Worm (Caenorhabditis elegans) whole organism, L4/young adult: ENCODE results near the gene F59B2.15.
A peak's percentile ranks its signal among the peaks of the same experiment; 100 is the strongest.

ENCODE experiments used
- W03F9.2 ChIP-seq: fragments of 150-350 bp; optimal IDR thresholded peaks from 2 replicates; lab custom pipeline; 2014; ENCODE audit warnings: missing biosample characterization, missing genetic modification characterization
- dao-5 ChIP-seq: sonication (generic microtip); optimal IDR thresholded peaks from 2 replicates; lab custom pipeline; 2016; ENCODE audit warnings: missing genotype, missing genetic modification characterization, moderate library complexity, missing compliant biosample characterization
- him-1 ChIP-seq: sonication (generic microtip); optimal IDR thresholded peaks from 2 replicates; lab custom pipeline; 2016; ENCODE audit warnings: missing genotype, missing genetic modification reagents, missing genetic modification characterization, missing compliant biosample characterization

The F59B2.15 gene

ce11 chrIII:8986872-8987271 lies 15.6 kb downstream of the F59B2.15 start:
- TF ChIP-seq W03F9.2 = peak; percentile 33
- TF ChIP-seq dao-5 (tag; lab: Kevin White, UChicago) = no peak
- no peak for TF ChIP-seq him-1 (tag; lab: Kevin White, UChicago)

- TF ChIP-seq dao-5 (tag; lab: Kevin White, UChicago) (no peak), W03F9.2 (no peak), him-1 (tag; lab: Kevin White, UChicago) (no peak)
These were observed 16.5 kb downstream of the F59B2.15 start for ce11 chrIII:8985965-8986364.

DNA sequence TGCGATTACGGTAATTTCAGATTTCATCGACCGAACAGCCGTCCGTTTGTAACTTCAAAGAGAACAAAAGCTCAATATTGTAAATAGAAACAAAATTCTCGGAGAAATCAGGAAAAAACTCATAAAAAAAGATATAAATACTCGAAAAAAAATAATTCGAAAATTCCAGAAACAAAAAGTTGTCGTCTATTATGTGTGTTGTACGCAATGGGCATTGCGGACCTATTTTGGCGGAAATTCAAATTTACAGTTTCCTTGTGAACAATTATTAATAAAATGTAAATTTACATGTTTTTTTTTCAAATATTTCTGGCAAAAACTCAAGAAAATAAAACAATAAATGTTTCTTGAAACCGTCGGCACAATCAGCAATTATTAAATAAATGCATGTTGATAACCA lies 17.0 kb downstream of the F59B2.15 start:
- TF ChIP-seq W03F9.2 (no peak), dao-5 (tag; lab: Kevin White, UChicago) (no peak), him-1 (tag; lab: Kevin White, UChicago) (no peak)

DNA sequence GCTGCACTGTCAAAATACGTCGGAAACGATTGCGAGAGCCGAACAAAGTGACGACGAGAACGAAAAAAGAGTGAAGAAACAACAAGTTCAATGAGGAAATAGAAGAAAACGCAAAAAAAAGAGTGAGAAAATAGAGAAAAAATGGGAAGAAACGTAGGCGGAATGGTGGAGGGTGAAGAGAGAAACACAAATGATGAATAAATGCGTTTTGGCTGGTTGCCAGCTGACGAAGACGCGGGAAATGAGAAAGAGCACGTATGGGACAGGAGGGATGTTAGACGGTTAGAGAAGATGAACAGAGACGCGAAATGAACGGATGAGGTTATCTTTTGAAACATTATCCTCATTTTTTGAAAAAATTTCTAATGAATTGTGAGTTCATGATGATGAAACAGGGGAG lies 17.5 kb downstream of the F59B2.15 start:
- TF ChIP-seq dao-5 (tag; lab: Kevin White, UChicago) (no peak), him-1 (tag; lab: Kevin White, UChicago) (peak; percentile 32), W03F9.2 (no peak)

DNA sequence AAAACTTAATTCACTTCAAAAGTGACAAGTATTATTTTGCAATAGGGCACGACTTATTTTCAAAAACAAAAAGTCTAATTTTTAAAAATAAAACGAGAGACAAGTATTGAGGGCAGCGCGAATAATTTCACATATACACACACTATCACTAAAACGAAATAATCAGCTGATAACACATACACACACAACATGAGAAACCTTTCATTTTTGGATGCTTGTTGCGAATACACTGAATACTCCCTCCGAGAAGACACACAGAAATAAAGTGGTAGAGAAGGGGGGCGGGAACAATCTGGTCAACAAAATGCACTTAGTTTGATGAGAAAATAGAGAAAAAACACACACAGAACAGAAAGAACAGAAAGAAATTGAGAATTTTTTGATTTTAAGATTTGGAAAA lies 18.0 kb downstream of the F59B2.15 start:
- TF ChIP-seq dao-5 (tag; lab: Kevin White, UChicago) (no peak), W03F9.2 (no peak), him-1 (tag; lab: Kevin White, UChicago) (no peak)

DNA sequence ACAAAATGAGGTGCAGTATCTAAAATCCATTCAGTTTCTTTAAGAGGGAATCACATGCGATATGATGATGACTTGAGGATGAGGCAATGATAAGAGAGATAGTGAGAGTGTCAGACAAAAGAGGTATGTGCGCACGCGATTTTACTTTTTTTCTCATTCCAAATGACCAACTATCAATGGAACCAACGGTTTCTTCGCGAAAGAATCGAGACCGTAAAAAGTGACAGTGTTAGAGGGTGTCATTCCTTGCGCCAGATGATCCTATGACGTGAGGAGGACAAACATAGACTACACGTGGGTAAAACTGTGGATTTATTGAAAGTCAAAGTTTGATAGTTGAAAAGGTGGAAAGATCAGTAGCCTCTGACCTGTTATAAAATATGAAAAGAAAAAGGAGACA lies 18.6 kb downstream of the F59B2.15 start:
- TF ChIP-seq W03F9.2 (no peak), dao-5 (tag; lab: Kevin White, UChicago) (no peak), him-1 (tag; lab: Kevin White, UChicago) (no peak)

DNA sequence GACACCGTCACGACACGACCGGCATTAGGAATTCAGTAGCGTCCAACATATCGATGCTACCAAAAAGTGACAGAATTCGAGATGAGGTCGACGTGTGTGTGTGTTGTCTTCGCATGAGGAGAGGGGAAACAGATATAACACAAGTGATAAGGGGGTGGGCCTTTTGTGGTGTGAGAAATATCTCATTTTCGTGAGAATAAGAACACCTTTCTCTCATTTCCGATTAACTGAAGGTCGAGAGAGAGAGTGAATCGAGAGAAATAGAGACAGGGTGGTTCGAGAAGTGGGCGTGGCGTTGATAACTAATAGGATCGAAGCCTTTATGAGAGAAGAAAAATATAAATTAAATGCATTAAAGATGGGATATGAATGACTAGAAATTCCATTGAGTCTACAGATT lies 19.3 kb downstream of the F59B2.15 start:
- TF ChIP-seq him-1 (tag; lab: Kevin White, UChicago) (no peak), W03F9.2 (no peak), dao-5 (tag; lab: Kevin White, UChicago) (no peak)

DNA sequence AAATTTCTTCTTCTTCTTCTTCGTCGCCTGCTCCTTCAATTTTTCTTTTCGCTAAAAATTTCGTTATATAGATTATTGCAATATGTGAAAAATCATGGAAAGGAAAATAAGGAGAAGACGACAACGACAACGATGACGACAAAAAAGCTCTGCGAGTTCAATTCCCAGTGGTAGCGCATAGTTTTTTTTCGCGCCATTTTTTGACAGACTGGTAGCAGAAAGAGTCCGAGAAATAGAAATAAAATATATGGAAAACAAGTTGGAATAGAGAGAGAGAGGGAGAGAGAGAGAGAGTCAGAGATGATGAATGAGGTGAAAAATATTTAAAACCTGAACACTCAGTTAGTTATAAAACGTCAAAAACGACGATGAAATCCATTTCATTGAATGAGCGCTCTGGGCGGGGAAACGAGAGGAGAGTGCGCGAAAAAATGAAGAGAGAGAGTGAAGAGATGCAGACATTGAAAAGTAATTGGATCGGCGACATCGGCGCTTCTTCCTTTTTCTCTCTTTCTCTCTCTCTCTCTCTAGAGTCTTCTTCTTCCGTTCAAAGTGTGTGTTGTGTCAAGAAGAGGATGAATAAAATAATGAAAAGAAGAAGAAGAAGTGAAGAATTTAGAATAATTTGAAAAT lies 20.5 kb downstream of the F59B2.15 start, which contains the start of gene pde-2:
Gene pde-2 (minus strand): TSS at position 51 of the 633 bp plus-strand sequence.
- TF ChIP-seq W03F9.2 = peak; percentile 55
- peak; percentile 51 for TF ChIP-seq him-1 (tag; lab: Kevin White, UChicago)
- TF ChIP-seq dao-5 (tag; lab: Kevin White, UChicago) = no peak

ce11 chrIII:8980892-8981291 lies 21.6 kb downstream of the F59B2.15 start:
- TF ChIP-seq W03F9.2 = no peak
- TF ChIP-seq him-1 (tag; lab: Kevin White, UChicago) = no peak
- no peak for TF ChIP-seq dao-5 (tag; lab: Kevin White, UChicago)

DNA sequence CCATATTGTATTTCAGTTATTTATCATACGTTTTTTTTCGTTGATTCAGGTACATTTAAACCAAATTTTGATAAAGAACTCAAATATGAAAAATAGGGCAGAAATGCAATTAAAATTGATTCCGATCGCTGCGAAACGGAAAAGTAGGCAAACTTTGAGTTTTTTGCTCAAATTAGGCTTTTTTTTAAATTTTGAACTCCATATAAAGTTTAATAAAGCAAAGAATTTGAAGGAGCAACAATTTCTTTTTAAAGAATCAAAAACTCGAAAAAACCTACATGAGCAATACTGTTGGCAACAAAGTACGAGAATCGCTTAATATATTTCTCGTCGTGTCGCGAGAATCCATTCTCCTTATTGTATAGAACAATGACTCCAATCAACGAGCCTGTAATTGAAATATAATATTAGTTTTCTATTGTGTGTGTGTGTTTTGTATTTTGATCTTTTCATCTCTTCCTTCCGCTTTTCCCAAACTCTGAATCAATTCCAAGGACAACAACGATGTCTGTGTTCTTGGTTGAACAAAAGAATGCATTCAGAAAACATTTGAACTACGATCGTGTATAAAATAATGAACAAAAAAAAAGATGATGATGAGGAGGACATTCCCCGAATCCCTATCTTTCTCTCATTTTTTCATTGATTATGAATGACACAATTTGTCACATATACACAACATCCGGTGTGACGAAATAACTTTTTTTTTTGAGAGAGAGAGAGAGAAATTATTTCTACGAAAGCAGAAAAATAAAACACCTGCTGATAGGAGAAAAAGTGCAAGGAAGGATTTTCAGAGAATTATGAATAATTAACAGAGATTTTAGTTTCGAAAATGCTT lies 23.7 kb downstream of the F59B2.15 start:
- TF ChIP-seq W03F9.2 = no peak
- no peak for TF ChIP-seq him-1 (tag; lab: Kevin White, UChicago)
- TF ChIP-seq dao-5 (tag; lab: Kevin White, UChicago) = no peak

DNA sequence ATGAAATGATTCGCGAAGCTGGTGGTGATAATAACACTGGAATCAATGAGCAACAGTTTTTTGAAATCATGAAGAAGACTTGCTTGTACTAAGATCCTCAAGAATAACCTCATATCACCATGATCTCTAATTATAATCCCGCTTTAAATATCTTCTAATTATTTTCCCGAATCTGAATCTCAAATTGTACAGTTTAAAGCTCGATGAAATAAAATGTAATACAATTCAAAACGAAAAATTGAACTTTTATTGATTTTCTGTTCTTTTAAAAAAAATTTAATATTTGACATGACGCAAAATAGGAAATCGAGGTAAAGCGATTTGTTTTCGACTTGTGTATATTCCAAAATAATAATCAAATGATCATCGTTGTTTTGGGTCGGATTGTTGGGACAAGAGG lies 27.6 kb downstream of the F59B2.15 start:
- TF ChIP-seq dao-5 (tag; lab: Kevin White, UChicago) (no peak), W03F9.2 (no peak), him-1 (tag; lab: Kevin White, UChicago) (peak; percentile 7)

DNA sequence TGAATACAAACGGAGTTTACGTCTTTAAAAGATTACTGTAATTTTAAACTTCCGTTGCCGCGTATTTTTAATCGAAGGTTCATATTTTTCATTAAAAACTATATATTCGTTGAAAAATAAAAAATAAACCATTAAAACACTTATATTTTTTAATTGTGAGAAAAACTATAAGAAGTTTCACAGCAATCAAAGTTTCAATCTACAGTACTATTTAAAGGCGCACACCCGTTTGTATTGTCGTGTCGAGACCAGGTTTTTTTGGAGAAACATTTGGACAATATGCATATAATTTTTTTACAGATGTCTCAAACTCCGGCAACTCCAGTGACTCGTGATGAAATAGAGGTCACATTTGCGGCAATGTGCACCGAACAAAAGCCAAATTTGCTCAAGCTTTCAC lies 28.6 kb downstream of the F59B2.15 start, which contains the start of gene R08D7.5:
Gene R08D7.5 (plus strand): TSS at position 301 of the 400 bp plus-strand sequence.
- TF ChIP-seq W03F9.2 (no peak), dao-5 (tag; lab: Kevin White, UChicago) (no peak), him-1 (tag; lab: Kevin White, UChicago) (no peak)

ce11 chrIII:8973163-8973562 lies 29.3 kb downstream of the F59B2.15 start:
- TF ChIP-seq dao-5 (tag; lab: Kevin White, UChicago) (no peak), him-1 (tag; lab: Kevin White, UChicago) (peak; percentile 21)
